Worm (Caenorhabditis elegans) whole organism, young adult: ENCODE data around the gene nspc-13.

Source experiments
- F23B12.7 ChIP-seq: sonication (generic microtip); optimal IDR thresholded peaks from 2 replicates; lab custom pipeline; 2017; ENCODE audit warnings: missing genetic modification characterization, mild to moderate bottlenecking, missing compliant biosample characterization, antibody characterized with exemption, moderate library complexity; ENCODE audit not compliant: insufficient read depth
- F57A8.1 ChIP-seq: fragments of 200-800 bp; sonication (Bioruptor generic); optimal IDR thresholded peaks from 2 replicates; lab custom pipeline; 2018; ENCODE audit warnings: mild to moderate bottlenecking, missing genetic modification characterization, moderate library complexity, missing compliant biosample characterization
- F57C9.4 ChIP-seq: sonication (generic microtip); optimal IDR thresholded peaks from 2 replicates; lab custom pipeline; 2017; ENCODE audit warnings: mild to moderate bottlenecking, missing genetic modification characterization, missing compliant biosample characterization
- K12H6.12 ChIP-seq: fragments of 200-800 bp; sonication (Bioruptor generic); optimal IDR thresholded peaks from 2 replicates; lab custom pipeline; 2018; ENCODE audit warnings: mild to moderate bottlenecking, missing genetic modification characterization, missing compliant biosample characterization
- Y53G8AR.9 ChIP-seq: fragments of 200-800 bp; sonication (Bioruptor generic); conservative IDR thresholded peaks from 2 replicates; pipeline ENCODE4 v1.3.6; 2022; ENCODE audit warnings: missing genetic modification reagents, missing genetic modification characterization, missing compliant biosample characterization
- Y67H2A.10 ChIP-seq: fragments of 200-800 bp; sonication (Bioruptor generic); conservative IDR thresholded peaks from 2 replicates; pipeline ENCODE4 v1.3.6; 2022; ENCODE audit warnings: missing genetic modification reagents, missing genetic modification characterization, missing compliant biosample characterization
- Y95B8A.8 ChIP-seq: fragments of 200-800 bp; sonication (Bioruptor generic); IDR thresholded peaks from 2 replicates; pipeline ENCODE4 v1.3.6; 2022; ENCODE audit warnings: missing genetic modification reagents, missing genetic modification characterization, missing compliant biosample characterization
- ZK185.1 ChIP-seq: sonication (generic microtip); optimal IDR thresholded peaks from 2 replicates; lab custom pipeline; 2016; ENCODE audit warnings: mild to moderate bottlenecking, missing genetic modification characterization, missing compliant biosample characterization; ENCODE audit not compliant: poor library complexity, severe bottlenecking
- ama-1 ChIP-seq, 3 experiments: fragments of 150-350 bp in 1 of 3; sonication (generic microtip) in 2 of 3; optimal IDR thresholded peaks; 2 replicates each; lab custom pipeline; 2014 to 2018; ENCODE audit warnings: missing biosample characterization in 2 of 3, missing genetic modification characterization in 2 of 3, missing genetic modification reagents in 2 of 3
- bed-1 ChIP-seq: fragments of 200-800 bp; sonication (Bioruptor generic); IDR thresholded peaks from 2 replicates; pipeline ENCODE4 v1.3.6; 2022; ENCODE audit warnings: missing genetic modification reagents, missing genetic modification characterization, missing compliant biosample characterization
- bed-2 ChIP-seq: fragments of 200-800 bp; sonication (Bioruptor generic); IDR thresholded peaks from 2 replicates; pipeline ENCODE4 v1.3.6; 2022; ENCODE audit warnings: missing genetic modification reagents, missing genetic modification characterization, missing compliant biosample characterization
- ccch-3 ChIP-seq: fragments of 200-800 bp; sonication (Bioruptor generic); optimal IDR thresholded peaks from 2 replicates; lab custom pipeline; 2018; ENCODE audit warnings: mild to moderate bottlenecking, missing genetic modification characterization, missing compliant biosample characterization
- ceh-58 ChIP-seq: fragments of 200-800 bp; sonication (Bioruptor generic); IDR thresholded peaks from 2 replicates; pipeline ENCODE4 v1.3.6; 2022; ENCODE audit warnings: missing genetic modification characterization, missing compliant biosample characterization
- chd-7 ChIP-seq: sonication (generic microtip); optimal IDR thresholded peaks from 2 replicates; lab custom pipeline; 2016; ENCODE audit warnings: mild to moderate bottlenecking, missing genetic modification characterization, moderate library complexity, missing compliant biosample characterization
- dpff-1 ChIP-seq: sonication (generic microtip); optimal IDR thresholded peaks from 2 replicates; lab custom pipeline; 2017; ENCODE audit warnings: mild to moderate bottlenecking, missing genetic modification characterization, missing compliant biosample characterization
- dpl-1 ChIP-seq: fragments of 150-350 bp; optimal IDR thresholded peaks from 2 replicates; lab custom pipeline; 2014; ENCODE audit warnings: missing biosample characterization, missing genetic modification reagents, missing genetic modification characterization
- egl-44 ChIP-seq: fragments of 200-800 bp; sonication (Bioruptor generic); IDR thresholded peaks from 2 replicates; pipeline ENCODE4 v1.3.6; 2022; ENCODE audit warnings: missing genetic modification reagents, missing genetic modification characterization, missing compliant biosample characterization
- ekl-4 ChIP-seq: fragments of 200-800 bp; sonication (Bioruptor generic); IDR thresholded peaks from 2 replicates; pipeline ENCODE4 v1.3.6; 2022; ENCODE audit warnings: missing genetic modification reagents, missing genetic modification characterization, missing compliant biosample characterization
- fkh-3 ChIP-seq: sonication (generic microtip); optimal IDR thresholded peaks from 2 replicates; lab custom pipeline; 2016; ENCODE audit warnings: mild to moderate bottlenecking, missing genetic modification characterization, missing compliant biosample characterization
- lin-54 ChIP-seq: fragments of 200-800 bp; sonication (Bioruptor generic); optimal IDR thresholded peaks from 2 replicates; lab custom pipeline; 2018; ENCODE audit warnings: mild to moderate bottlenecking, missing genetic modification characterization, missing compliant biosample characterization
- madf-6 ChIP-seq: fragments of 200-800 bp; sonication (Bioruptor generic); IDR thresholded peaks from 2 replicates; pipeline ENCODE4 v1.3.6; 2022; ENCODE audit warnings: missing genetic modification reagents, missing genetic modification characterization, missing compliant biosample characterization
- mcd-1 ChIP-seq: fragments of 200-800 bp; sonication (Bioruptor generic); IDR thresholded peaks from 2 replicates; pipeline ENCODE4 v1.3.6; 2022; ENCODE audit warnings: missing genetic modification reagents, missing genetic modification characterization, missing compliant biosample characterization
- nfya-1 ChIP-seq: sonication (generic microtip); optimal IDR thresholded peaks from 2 replicates; lab custom pipeline; 2017; ENCODE audit warnings: antibody characterized with exemption, missing compliant biosample characterization, missing genetic modification characterization, borderline replicate concordance; ENCODE audit not compliant: insufficient read depth
- nhr-179 ChIP-seq: sonication (generic microtip); optimal IDR thresholded peaks from 2 replicates; lab custom pipeline; 2016; ENCODE audit warnings: mild to moderate bottlenecking, missing genetic modification characterization, missing compliant biosample characterization
- nhr-90 ChIP-seq: sonication (generic microtip); optimal IDR thresholded peaks from 2 replicates; lab custom pipeline; 2016; ENCODE audit warnings: missing genotype, mild to moderate bottlenecking, missing genetic modification characterization, missing compliant biosample characterization
- pha-4 ChIP-seq: fragments of 150-350 bp; sonication (generic microtip); optimal IDR thresholded peaks from 2 replicates; lab custom pipeline; 2014; ENCODE audit warnings: missing biosample characterization, missing genetic modification reagents, missing genetic modification characterization
- rcor-1 ChIP-seq: fragments of 200-800 bp; sonication (Bioruptor generic); IDR thresholded peaks from 2 replicates; pipeline ENCODE4 v1.3.6; 2022; ENCODE audit warnings: missing genetic modification reagents, missing genetic modification characterization, missing compliant biosample characterization
- rec-8 ChIP-seq, 2 experiments: sonication (generic microtip); optimal IDR thresholded peaks; 2 replicates each; lab custom pipeline; 2016; ENCODE audit warnings: mild to moderate bottlenecking in 2 of 2, missing genetic modification characterization in 2 of 2, missing genetic modification reagents in 2 of 2, missing genotype in 2 of 2, missing biosample characterization in 1 of 2, missing compliant biosample characterization in 1 of 2, moderate library complexity in 1 of 2
- sdz-38 ChIP-seq: sonication (generic microtip); optimal IDR thresholded peaks from 2 replicates; lab custom pipeline; 2016; ENCODE audit warnings: missing genotype, missing genetic modification characterization, missing compliant biosample characterization
- snpc-1.1 ChIP-seq: sonication (generic microtip); optimal IDR thresholded peaks from 2 replicates; lab custom pipeline; 2017; ENCODE audit warnings: missing genetic modification characterization, mild to moderate bottlenecking, missing compliant biosample characterization, antibody characterized with exemption, moderate library complexity, missing genotype, missing genetic modification reagents; ENCODE audit not compliant: insufficient read depth
- somi-1 ChIP-seq: fragments of 200-800 bp; sonication (Bioruptor generic); optimal IDR thresholded peaks from 2 replicates; lab custom pipeline; 2018; ENCODE audit warnings: mild to moderate bottlenecking, missing genetic modification characterization, missing compliant biosample characterization
- tbp1 ChIP-seq: fragments of 200-800 bp; sonication (Bioruptor generic); optimal IDR thresholded peaks from 2 replicates; lab custom pipeline; 2018; ENCODE audit warnings: mild to moderate bottlenecking, missing genetic modification characterization, missing compliant biosample characterization
- tlf-1 ChIP-seq: fragments of 200-800 bp; sonication (Bioruptor generic); optimal IDR thresholded peaks from 2 replicates; lab custom pipeline; 2018; ENCODE audit warnings: mild to moderate bottlenecking, missing genetic modification characterization, missing compliant biosample characterization
- unc-62 ChIP-seq: fragments of 150-350 bp; optimal IDR thresholded peaks from 2 replicates; lab custom pipeline; 2014; ENCODE audit warnings: missing biosample characterization, missing genetic modification reagents, missing genetic modification characterization
- ztf-18 ChIP-seq: sonication (generic microtip); optimal IDR thresholded peaks from 2 replicates; lab custom pipeline; 2016; ENCODE audit warnings: missing genotype, mild to moderate bottlenecking, missing genetic modification characterization, missing compliant biosample characterization
- ztf-22 ChIP-seq: fragments of 200-800 bp; sonication (Bioruptor generic); optimal IDR thresholded peaks from 2 replicates; lab custom pipeline; 2018; ENCODE audit warnings: mild to moderate bottlenecking, missing genetic modification characterization, moderate library complexity, missing compliant biosample characterization
- ztf-3 ChIP-seq: fragments of 200-800 bp; sonication (Bioruptor generic); optimal IDR thresholded peaks from 2 replicates; lab custom pipeline; 2018; ENCODE audit warnings: mild to moderate bottlenecking, missing genetic modification characterization, missing compliant biosample characterization

The nspc-13 gene

ce11 chrX:12367498-12367897, 10.3 kb downstream of the nspc-13 start (continued):
- no peak for TF ChIP-seq tlf-1 (GFP tag; lab: Kevin White, UChicago)

- no peak for TF ChIP-seq K12H6.12
- TF ChIP-seq somi-1 = no peak
These were observed 14.1 kb downstream of the nspc-13 start, which contains the start of gene rif-1.2 for ce11 chrX:12371321-12371720. Gene rif-1.2, minus strand, starts transcription at chrX:12371421.

ce11 chrX:12375783-12376182, 18.6 kb downstream of the nspc-13 start:
- no peak for TF ChIP-seq bed-2

- no peak for TF ChIP-seq lin-54 (GFP tag; lab: Kevin White, UChicago)
- TF ChIP-seq, all 124 proteins: peak for 0
These were observed 21.1 kb downstream of the nspc-13 start, which contains the start of gene glb-13 for ce11 chrX:12378293-12378692. Gene glb-13, minus strand, starts transcription at chrX:12378393.

ce11 chrX:12391380-12391779, 34.2 kb downstream of the nspc-13 start, which contains the start of gene nekl-3:
Gene nekl-3, minus strand, starts transcription at chrX:12391480.
- TF ChIP-seq F23B12.7 (tag; lab: Kevin White, UChicago) (no peak), nhr-90 (tag; lab: Kevin White, UChicago) (no peak), ZK185.1 (tag; lab: Kevin White, UChicago) (no peak), lin-54 (GFP tag; lab: Kevin White, UChicago) (no peak)

ce11 chrX:12393786-12394308, 36.6 kb downstream of the nspc-13 start, which contains the start of gene F17E5.2:
Gene F17E5.2, plus strand, starts transcription at chrX:12394258.
- TF ChIP-seq nhr-179 (tag; lab: Kevin White, UChicago) (no peak), egl-44 (GFP tag; lab: Robert Waterston, UW) (peak; percentile 63; the same call in 1 of the 2 replicates), chd-7 (tag; lab: Kevin White, UChicago) (no peak), F57C9.4 (tag; lab: Kevin White, UChicago) (no peak), sdz-38 (tag; lab: Kevin White, UChicago) (no peak), ekl-4 (no peak), madf-6 (GFP tag; lab: Robert Waterston, UW) (no peak), ztf-3 (no peak), mcd-1 (GFP tag; lab: Robert Waterston, UW) (no peak; the same call in 1 of the 2 replicates), lin-54 (GFP tag; lab: Kevin White, UChicago) (no peak), pha-4 (tag; lab: Kevin White, UChicago) (peak; percentile 27), rec-8 (tag; optimal IDR thresholded peaks at IDR 0.05; lab: Kevin White, UChicago) (no peak), dpl-1 (GFP tag; lab: Kevin White, UChicago) (no peak), K12H6.12 (peak; percentile 88), tbp1 (GFP tag; lab: Kevin White, UChicago) (peak; percentile 64), ztf-18 (tag; lab: Kevin White, UChicago) (peak; percentile 95), unc-62 (no peak), ccch-3 (no peak), bed-1 (GFP tag; lab: Robert Waterston, UW) (no peak), Y67H2A.10 (GFP tag; lab: Robert Waterston, UW) (no peak), ama-1 (optimal IDR thresholded peaks at IDR 0.05; lab: Kevin White, UChicago) (no peak), ama-1 (GFP tag; optimal IDR thresholded peaks at IDR 0.05; lab: Kevin White, UChicago) (no peak), ztf-22 (peak; percentile 62), F57A8.1 (GFP tag; lab: Kevin White, UChicago) (no peak), tlf-1 (GFP tag; lab: Kevin White, UChicago) (peak; percentile 53), F23B12.7 (tag; lab: Kevin White, UChicago) (peak; percentile 14), nfya-1 (tag; lab: Kevin White, UChicago) (no peak), ceh-58 (GFP tag; lab: Robert Waterston, UW) (no peak), rcor-1 (GFP tag; lab: Robert Waterston, UW) (no peak), dpff-1 (tag; lab: Kevin White, UChicago) (no peak), Y53G8AR.9 (GFP tag; lab: Robert Waterston, UW) (peak; percentile 75), snpc-1.1 (tag; lab: Kevin White, UChicago) (no peak), fkh-3 (tag; lab: Kevin White, UChicago) (no peak), Y95B8A.8 (GFP tag; lab: Robert Waterston, UW) (no peak)
